Worm (Caenorhabditis elegans) whole organism, midembryonic: ENCODE data around the gene rps-0.

Experiments
- flt-1 ChIP-seq: fragments of 200-800 bp; sonication (Bioruptor generic); IDR thresholded peaks from 2 replicates; pipeline ENCODE4 v1.3.6; 2022; ENCODE audit warnings: missing genetic modification characterization, missing compliant biosample characterization
- klf-2 ChIP-seq: fragments of 200-800 bp; sonication (Bioruptor generic); conservative IDR thresholded peaks from 2 replicates; pipeline ENCODE4 v1.3.6; 2022; ENCODE audit warnings: missing genetic modification reagents, missing genetic modification characterization, missing compliant biosample characterization
- ztf-29 ChIP-seq: fragments of 200-800 bp; sonication (Bioruptor generic); IDR thresholded peaks from 2 replicates; pipeline ENCODE4 v1.3.6; 2022; ENCODE audit warnings: missing genetic modification reagents, missing genetic modification characterization, missing compliant biosample characterization

- TF ChIP-seq ztf-29 (GFP tag; lab: Robert Waterston, UW) (no peak), klf-2 (no peak), flt-1 (GFP tag; lab: Robert Waterston, UW) (no peak)
Observed at ce11 chrIII:4745934-4746333, 7.9 kb downstream of the rps-0 start, which contains the start of gene F17C8.6.
